Fruit fly (Drosophila melanogaster): Measurements from ENCODE around the gene osa.

- peak; percentile 65 to 74 for TF ChIP-seq CTCF (optimal IDR thresholded peaks at IDR 0.05)
- no peak for TF ChIP-seq CG8478 (optimal IDR thresholded peaks at IDR 0.05)
Measured at dm6 chr3R:17682244-17682773, 35.8 kb downstream of the osa start, which contains the start of the genes alt and CG7655.
